Worm (Caenorhabditis elegans): ENCODE data around the gene ham-1.

The ham-1 gene

DNA sequence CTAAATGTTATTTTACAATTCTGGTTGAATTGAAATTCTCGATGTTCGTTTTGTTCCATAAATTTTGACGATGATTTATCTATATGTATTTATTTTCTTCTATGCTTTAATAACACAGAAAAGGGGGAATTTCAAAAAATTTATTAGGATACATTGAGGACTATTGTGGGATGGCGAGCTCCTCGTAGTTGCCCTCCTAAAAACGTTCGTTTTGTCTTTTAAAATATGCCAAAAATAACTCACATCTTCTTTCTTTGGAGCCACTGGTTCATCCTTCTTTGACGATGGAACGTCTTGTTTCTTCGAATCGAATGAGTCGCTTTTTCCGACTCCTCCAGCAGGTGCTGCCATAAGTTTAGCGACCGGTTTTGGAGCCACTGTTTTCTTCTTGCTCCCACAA is 28.6 kb downstream of the ham-1 start (continued):
- TF ChIP-seq C17E4.6 (GFP tag; IDR thresholded peaks at IDR 0.05) (peak; percentile 54; the same call in 1 of the 2 replicates), aptf-2 (GFP tag; conservative IDR thresholded peaks at IDR 0.05) (no peak), somi-1 (GFP tag; optimal IDR thresholded peaks at IDR 0.05) (no peak), nhr-90 (tag; optimal IDR thresholded peaks at IDR 0.05) (no peak), cebp-2 (GFP tag; IDR thresholded peaks at IDR 0.05) (no peak), pbrm-1 (GFP tag; IDR thresholded peaks at IDR 0.05) (no peak), gei-17 (GFP tag; optimal IDR thresholded peaks at IDR 0.05) (no peak), B0336.3 (GFP tag; IDR thresholded peaks at IDR 0.05) (peak; percentile 66), hmg-20 (GFP tag; IDR thresholded peaks at IDR 0.05) (no peak), ztf-26 (tag; optimal IDR thresholded peaks at IDR 0.05) (no peak), akir-1 (GFP tag; optimal IDR thresholded peaks at IDR 0.05) (no peak), zfh-2 (GFP tag; conservative IDR thresholded peaks at IDR 0.05) (no peak), madf-3 (GFP tag; IDR thresholded peaks at IDR 0.05) (no peak), atf-7 (tag; optimal IDR thresholded peaks at IDR 0.05) (peak; percentile 1), egl-44 (GFP tag; IDR thresholded peaks at IDR 0.05) (no peak), dox-1 (GFP tag; IDR thresholded peaks at IDR 0.05) (no peak), Y56A3A.18 (GFP tag; IDR thresholded peaks at IDR 0.05) (0 out of 2 replicates have a peak, but pooled peaks have one; percentile 47), him-1 (tag; optimal IDR thresholded peaks at IDR 0.05) (no peak), die-1 (tag; optimal IDR thresholded peaks at IDR 0.05) (no peak), lin-40 (tag; optimal IDR thresholded peaks at IDR 0.05) (no peak), Y53G8AR.9 (GFP tag; conservative IDR thresholded peaks at IDR 0.05) (no peak), ztf-6 (GFP tag; IDR thresholded peaks at IDR 0.05) (no peak), lir-1 (GFP tag; conservative IDR thresholded peaks at IDR 0.05) (no peak), F10E7.11 (tag; optimal IDR thresholded peaks at IDR 0.05) (no peak), rcor-1 (GFP tag; IDR thresholded peaks at IDR 0.05) (no peak), B0261.1 (tag; optimal IDR thresholded peaks at IDR 0.05) (no peak), mes-4 (tag; optimal IDR thresholded peaks at IDR 0.05) (peak; percentile 30), ztf-25 (GFP tag; IDR thresholded peaks at IDR 0.05) (no peak), bed-1 (GFP tag; IDR thresholded peaks at IDR 0.05) (no peak), D2030.7 (GFP tag; IDR thresholded peaks at IDR 0.05) (no peak), ztf-28 (GFP tag; IDR thresholded peaks at IDR 0.05) (no peak), nfya-1 (tag; optimal IDR thresholded peaks at IDR 0.05; ENCODE audit: borderline replicate concordance, insufficient read depth) (no peak), Y95B8A.8 (GFP tag; IDR thresholded peaks at IDR 0.05) (no peak), attf-6 (GFP tag; IDR thresholded peaks at IDR 0.05) (0 out of 2 replicates have a peak, but pooled peaks have one; percentile 41), F39B2.1 (GFP tag; IDR thresholded peaks at IDR 0.05) (no peak), lin-35 (GFP tag; optimal IDR thresholded peaks at IDR 0.05) (no peak), let-526 (GFP tag; IDR thresholded peaks at IDR 0.05) (no peak), sea-2 (GFP tag; IDR thresholded peaks at IDR 0.05) (no peak), unc-130 (GFP tag; optimal IDR thresholded peaks at IDR 0.05) (peak; percentile 33), egrh-3 (GFP tag; IDR thresholded peaks at IDR 0.05) (no peak), ztf-3 (GFP tag; optimal IDR thresholded peaks at IDR 0.05) (no peak), ZK185.1 (tag; optimal IDR thresholded peaks at IDR 0.05; ENCODE audit: poor library complexity, severe bottlenecking) (no peak), snpc-1.1 (tag; optimal IDR thresholded peaks at IDR 0.05; ENCODE audit: insufficient read depth) (no peak), lin-26 (GFP tag; IDR thresholded peaks at IDR 0.05) (no peak), snpc-4 (GFP tag; optimal IDR thresholded peaks at IDR 0.05) (no peak), snpc-4 (tag; optimal IDR thresholded peaks at IDR 0.05) (no peak), hlh-26 (GFP tag; conservative IDR thresholded peaks at IDR 0.05) (no peak), F55B11.4 (tag; optimal IDR thresholded peaks at IDR 0.05; ENCODE audit: borderline replicate concordance, insufficient read depth) (no peak), dpl-1 (GFP tag; optimal IDR thresholded peaks at IDR 0.05) (no peak)
